Worm (Caenorhabditis elegans) whole organism, early embryonic: ENCODE data around the gene ZC239.16.

Experiments
- B0310.2 ChIP-seq: sonication (generic microtip); optimal IDR thresholded peaks from 2 replicates; lab custom pipeline; 2016; ENCODE audit warnings: mild to moderate bottlenecking, missing genetic modification characterization, missing compliant biosample characterization
- F13C5.2 ChIP-seq: sonication (generic microtip); optimal IDR thresholded peaks from 2 replicates; lab custom pipeline; 2017; ENCODE audit warnings: mild to moderate bottlenecking, missing genetic modification characterization, inconsistent platforms, missing compliant biosample characterization
- aly-1 ChIP-seq: sonication (generic microtip); optimal IDR thresholded peaks from 2 replicates; lab custom pipeline; 2016; ENCODE audit warnings: missing genetic modification characterization, missing compliant biosample characterization
- ama-1 ChIP-seq: fragments of 150-350 bp; optimal IDR thresholded peaks from 2 replicates; lab custom pipeline; 2014
- ceh-13 ChIP-seq: fragments of 200-800 bp; sonication (Bioruptor generic); optimal IDR thresholded peaks from 2 replicates; lab custom pipeline; 2018; ENCODE audit warnings: mild to moderate bottlenecking, missing genetic modification characterization, missing compliant biosample characterization
- ceh-36 ChIP-seq: sonication (generic microtip); optimal IDR thresholded peaks from 2 replicates; lab custom pipeline; 2016; ENCODE audit warnings: missing genetic modification characterization, inconsistent platforms, missing compliant biosample characterization
- ets-7 ChIP-seq: sonication (generic microtip); optimal IDR thresholded peaks from 2 replicates; lab custom pipeline; 2016; ENCODE audit warnings: missing genotype, missing genetic modification characterization, missing compliant biosample characterization
- flt-1 ChIP-seq: fragments of 200-800 bp; sonication (Bioruptor generic); IDR thresholded peaks from 2 replicates; pipeline ENCODE4 v1.3.6; 2022; ENCODE audit warnings: missing genetic modification characterization, missing compliant biosample characterization
- hmbx-1 ChIP-seq: sonication (generic microtip); optimal IDR thresholded peaks from 2 replicates; lab custom pipeline; 2016; ENCODE audit warnings: mild to moderate bottlenecking, missing genetic modification characterization, missing compliant biosample characterization
- hmg-4 ChIP-seq: fragments of 200-800 bp; sonication (Bioruptor generic); optimal IDR thresholded peaks from 2 replicates; lab custom pipeline; 2018; ENCODE audit warnings: mild to moderate bottlenecking, missing genetic modification characterization, missing compliant biosample characterization
- hnd-1 ChIP-seq: sonication (generic microtip); optimal IDR thresholded peaks from 2 replicates; lab custom pipeline; 2016; ENCODE audit warnings: missing genetic modification characterization, missing compliant biosample characterization
- pes-1 ChIP-seq: fragments of 200-800 bp; sonication (Bioruptor generic); IDR thresholded peaks from 2 replicates; pipeline ENCODE4 v1.3.6; 2022; ENCODE audit warnings: missing genetic modification reagents, missing genetic modification characterization, missing compliant biosample characterization
- scrt-1 ChIP-seq: fragments of 200-800 bp; sonication (Bioruptor generic); IDR thresholded peaks from 2 replicates; pipeline ENCODE4 v1.3.6; 2022; ENCODE audit warnings: missing genetic modification characterization, missing compliant biosample characterization
- sea-1 ChIP-seq: fragments of 200-800 bp; sonication (Bioruptor generic); conservative IDR thresholded peaks from 2 replicates; pipeline ENCODE4 v1.3.6; 2022; ENCODE audit warnings: missing genetic modification characterization, missing compliant biosample characterization
- tbx-11 ChIP-seq: fragments of 200-800 bp; sonication (Bioruptor generic); IDR thresholded peaks from 2 replicates; pipeline ENCODE4 v1.3.6; 2022; ENCODE audit warnings: missing genetic modification characterization, missing compliant biosample characterization
- tbx-37 ChIP-seq: fragments of 200-800 bp; sonication (Bioruptor generic); conservative IDR thresholded peaks from 2 replicates; pipeline ENCODE4 v1.3.6; 2022; ENCODE audit warnings: missing genetic modification reagents, missing genetic modification characterization, missing compliant biosample characterization
- tra-4 ChIP-seq: sonication (generic microtip); optimal IDR thresholded peaks from 2 replicates; lab custom pipeline; 2017; ENCODE audit warnings: missing genetic modification characterization, missing compliant biosample characterization

Gene ZC239.16

DNA sequence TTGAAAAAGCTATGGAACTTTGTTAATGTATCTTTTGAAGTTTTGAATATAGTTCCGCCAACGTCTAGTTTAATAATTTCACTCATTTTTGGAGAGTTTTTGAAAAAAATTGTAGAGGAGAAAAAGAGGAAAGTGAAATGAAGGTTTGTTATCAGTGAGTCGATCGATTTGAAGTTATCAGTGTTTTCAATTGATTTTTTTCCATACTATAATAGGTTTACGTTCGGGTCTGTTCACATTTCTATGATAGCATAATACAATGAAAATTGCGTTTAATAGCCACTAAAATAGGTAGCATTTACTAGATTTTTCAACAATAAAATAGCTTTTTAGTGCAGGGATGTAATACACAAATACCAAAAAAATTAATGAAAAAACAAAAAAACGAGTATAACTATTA lies at the start of gene ZC239.16:
ZC239.16 (minus strand) TSS at position 120 of the 400 bp plus-strand sequence.
- TF ChIP-seq ama-1 (lab: Kevin White, UChicago) (no peak), flt-1 (GFP tag; lab: Robert Waterston, UW) (no peak), sea-1 (GFP tag; lab: Robert Waterston, UW) (no peak), ceh-13 (GFP tag; lab: Kevin White, UChicago) (no peak), tbx-37 (no peak), hmg-4 (GFP tag; lab: Kevin White, UChicago) (no peak), tra-4 (tag; lab: Kevin White, UChicago) (no peak), aly-1 (no peak), pes-1 (GFP tag; lab: Robert Waterston, UW) (no peak), B0310.2 (tag; lab: Kevin White, UChicago) (no peak), ets-7 (tag; lab: Kevin White, UChicago) (no peak), tbx-11 (GFP tag; lab: Robert Waterston, UW) (no peak), F13C5.2 (tag; lab: Kevin White, UChicago) (no peak), ceh-36 (tag; lab: Kevin White, UChicago) (no peak), hmbx-1 (tag; lab: Kevin White, UChicago) (no peak), scrt-1 (GFP tag; lab: Robert Waterston, UW) (no peak)

DNA sequence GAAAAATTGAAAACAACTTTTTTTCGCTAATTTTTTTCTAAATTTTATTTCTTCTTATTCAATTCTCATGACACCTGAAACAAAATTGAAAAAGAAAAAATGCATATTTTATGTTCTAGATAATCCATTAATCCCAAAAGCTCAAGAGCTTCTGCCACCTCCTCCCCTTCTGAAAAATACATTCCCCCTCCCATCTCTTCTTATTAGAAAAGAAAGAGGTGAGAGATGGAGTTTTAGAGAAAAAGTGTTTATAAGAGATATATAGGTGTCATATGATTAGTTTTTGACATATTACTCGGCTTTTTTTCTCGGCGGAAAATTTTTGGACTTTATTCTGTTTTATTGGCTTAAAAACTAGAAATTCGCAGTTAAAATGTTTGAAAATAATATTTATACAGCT lies 45.5 kb upstream of the ZC239.16 start:
- TF ChIP-seq ceh-13 (GFP tag; lab: Kevin White, UChicago) = no peak
- TF ChIP-seq ets-7 (tag; lab: Kevin White, UChicago) = no peak
- TF ChIP-seq flt-1 (GFP tag; lab: Robert Waterston, UW) = no peak
- TF ChIP-seq hnd-1 (tag; lab: Kevin White, UChicago) = no peak
- no peak for TF ChIP-seq sea-1 (GFP tag; lab: Robert Waterston, UW)
- TF ChIP-seq aly-1 = no peak
- no peak for TF ChIP-seq ceh-36 (tag; lab: Kevin White, UChicago)
- TF ChIP-seq hmg-4 (GFP tag; lab: Kevin White, UChicago) = no peak
- no peak for TF ChIP-seq hmbx-1 (tag; lab: Kevin White, UChicago)
- no peak for TF ChIP-seq tbx-37
- no peak for TF ChIP-seq scrt-1 (GFP tag; lab: Robert Waterston, UW)
- no peak for TF ChIP-seq B0310.2 (tag; lab: Kevin White, UChicago)
- TF ChIP-seq F13C5.2 (tag; lab: Kevin White, UChicago) = no peak
- TF ChIP-seq pes-1 (GFP tag; lab: Robert Waterston, UW) = no peak
- no peak for TF ChIP-seq tra-4 (tag; lab: Kevin White, UChicago)
- no peak for TF ChIP-seq ama-1 (lab: Kevin White, UChicago)
- no peak for TF ChIP-seq tbx-11 (GFP tag; lab: Robert Waterston, UW)

DNA sequence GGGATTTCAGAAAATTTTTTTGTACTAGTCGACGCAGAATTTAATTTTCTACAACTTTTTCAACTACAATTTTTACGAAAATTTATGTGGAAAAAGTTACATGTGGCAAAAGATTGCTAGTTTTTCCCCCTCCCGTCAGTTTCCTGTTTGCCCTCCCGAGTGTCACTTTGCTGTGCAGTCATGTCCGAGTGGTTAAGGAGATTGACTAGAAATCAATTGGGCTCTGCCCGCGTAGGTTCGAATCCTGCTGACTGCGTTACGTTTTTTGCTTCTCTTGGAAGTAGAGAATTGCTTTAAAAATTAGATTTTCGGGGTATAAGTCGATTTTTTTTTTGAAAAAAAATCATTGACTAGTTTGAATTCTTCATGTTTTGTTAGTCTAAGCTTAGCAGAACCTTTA lies 42.7 kb upstream of the ZC239.16 start:
- TF ChIP-seq ceh-13 (GFP tag; lab: Kevin White, UChicago) (peak; percentile 49), ets-7 (tag; lab: Kevin White, UChicago) (no peak), ceh-36 (tag; lab: Kevin White, UChicago) (no peak), tbx-37 (no peak), F13C5.2 (tag; lab: Kevin White, UChicago) (no peak), scrt-1 (GFP tag; lab: Robert Waterston, UW) (0 out of 2 replicates have a peak, but pooled peaks have one; percentile 19), hmbx-1 (tag; lab: Kevin White, UChicago) (no peak), sea-1 (GFP tag; lab: Robert Waterston, UW) (no peak), pes-1 (GFP tag; lab: Robert Waterston, UW) (peak; percentile 82), tra-4 (tag; lab: Kevin White, UChicago) (no peak), flt-1 (GFP tag; lab: Robert Waterston, UW) (peak; percentile 60; the same call in 1 of the 2 replicates), hnd-1 (tag; lab: Kevin White, UChicago) (peak; percentile 1), tbx-11 (GFP tag; lab: Robert Waterston, UW) (peak; percentile 58), aly-1 (no peak), B0310.2 (tag; lab: Kevin White, UChicago) (no peak), ama-1 (lab: Kevin White, UChicago) (no peak), hmg-4 (GFP tag; lab: Kevin White, UChicago) (no peak)

DNA sequence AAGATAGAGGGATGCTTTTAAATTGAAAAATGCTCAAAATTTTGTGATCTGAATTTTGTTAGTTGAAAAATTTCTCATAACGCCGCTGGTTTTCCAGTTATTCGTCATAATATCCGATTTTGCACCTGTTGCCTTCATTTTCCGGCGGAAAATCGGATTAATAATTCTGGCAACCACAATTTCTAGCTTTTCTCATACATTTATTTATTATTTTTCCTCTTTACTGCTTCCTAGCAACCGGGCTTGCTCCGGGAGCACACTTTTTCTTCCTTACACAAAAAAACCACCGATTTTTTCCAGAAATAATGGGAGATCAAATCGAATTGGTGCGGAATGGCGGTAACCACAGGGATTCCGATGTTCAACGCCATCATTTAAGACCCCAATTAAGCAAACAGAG lies 42.2 kb upstream of the ZC239.16 start, which contains the start of gene F02E11.7:
F02E11.7 (plus strand) TSS at position 301 of the 400 bp plus-strand sequence.
- TF ChIP-seq tra-4 (tag; lab: Kevin White, UChicago) (no peak), hmg-4 (GFP tag; lab: Kevin White, UChicago) (no peak), scrt-1 (GFP tag; lab: Robert Waterston, UW) (no peak), ets-7 (tag; lab: Kevin White, UChicago) (no peak), flt-1 (GFP tag; lab: Robert Waterston, UW) (no peak), B0310.2 (tag; lab: Kevin White, UChicago) (no peak), hnd-1 (tag; lab: Kevin White, UChicago) (no peak)

DNA sequence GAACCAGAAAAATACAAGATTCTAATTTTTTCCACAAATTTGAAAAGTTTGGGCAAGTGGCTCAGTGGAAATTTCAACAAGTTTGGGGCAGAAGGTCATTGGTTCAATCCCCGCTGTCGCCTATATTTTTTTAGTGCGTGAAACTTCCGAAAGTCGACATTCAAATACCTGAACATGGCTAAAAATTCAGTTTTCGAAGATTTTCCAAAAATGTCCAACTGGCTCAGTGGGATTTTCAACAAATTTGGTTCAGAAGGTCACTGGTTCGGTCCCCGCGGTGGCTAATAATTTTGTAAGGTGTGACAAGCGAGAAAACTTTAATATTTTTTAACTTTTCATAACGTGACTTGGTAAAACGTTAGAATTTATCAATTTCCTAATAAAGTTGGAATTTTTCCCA lies 39.6 kb upstream of the ZC239.16 start:
- TF ChIP-seq sea-1 (GFP tag; lab: Robert Waterston, UW) = no peak
- TF ChIP-seq ceh-13 (GFP tag; lab: Kevin White, UChicago) = no peak
- no peak for TF ChIP-seq scrt-1 (GFP tag; lab: Robert Waterston, UW)
- TF ChIP-seq aly-1 = no peak
- no peak for TF ChIP-seq tra-4 (tag; lab: Kevin White, UChicago)
- TF ChIP-seq hnd-1 (tag; lab: Kevin White, UChicago) = no peak
- no peak for TF ChIP-seq ceh-36 (tag; lab: Kevin White, UChicago)
- TF ChIP-seq hmbx-1 (tag; lab: Kevin White, UChicago) = no peak
- no peak for TF ChIP-seq F13C5.2 (tag; lab: Kevin White, UChicago)
- TF ChIP-seq hmg-4 (GFP tag; lab: Kevin White, UChicago) = no peak
- no peak for TF ChIP-seq ama-1 (lab: Kevin White, UChicago)

DNA sequence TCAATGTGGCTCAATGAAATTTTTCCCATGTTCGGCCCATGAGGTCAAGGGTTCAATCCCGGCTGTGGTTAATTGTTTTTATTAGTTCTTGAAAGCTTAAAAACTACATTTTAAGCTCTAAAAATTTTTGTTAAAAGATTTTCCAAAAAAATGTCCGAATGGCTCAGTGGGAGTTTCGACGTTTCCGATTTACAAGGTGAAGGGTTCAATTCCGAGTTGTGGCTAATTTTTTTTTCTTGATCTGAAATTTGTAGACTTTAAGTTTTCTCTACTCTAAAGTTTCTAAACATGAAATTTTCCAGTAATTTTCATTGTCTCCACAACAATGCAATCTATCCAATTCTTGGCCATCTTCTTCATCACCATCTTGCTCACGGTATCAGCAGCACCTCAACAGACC lies 37.4 kb upstream of the ZC239.16 start, which contains the start of gene F02E11.2:
F02E11.2 (plus strand) TSS at position 301 of the 400 bp plus-strand sequence.
- TF ChIP-seq F13C5.2 (tag; lab: Kevin White, UChicago) (no peak), sea-1 (GFP tag; lab: Robert Waterston, UW) (no peak), ama-1 (lab: Kevin White, UChicago) (no peak), hmg-4 (GFP tag; lab: Kevin White, UChicago) (no peak), tbx-11 (GFP tag; lab: Robert Waterston, UW) (no peak), hnd-1 (tag; lab: Kevin White, UChicago) (no peak), scrt-1 (GFP tag; lab: Robert Waterston, UW) (no peak), pes-1 (GFP tag; lab: Robert Waterston, UW) (no peak), B0310.2 (tag; lab: Kevin White, UChicago) (no peak)
